Worm (Caenorhabditis elegans) whole organism, L4 larva: Measurements from ENCODE around the gene djr-1.2.

Experiments used
- ZK546.5 ChIP-seq, 2 experiments: sonication (generic microtip); optimal IDR thresholded peaks; 2 replicates each; lab custom pipeline; 2017; ENCODE audit warnings: missing biosample characterization in 2 of 2, missing genetic modification characterization in 2 of 2
- aly-2 ChIP-seq: sonication (generic microtip); optimal IDR thresholded peaks from 2 replicates; lab custom pipeline; 2018; ENCODE audit warnings: missing biosample characterization, missing genetic modification characterization
- lin-1 ChIP-seq: fragments of 200-800 bp; sonication (Bioruptor generic); IDR thresholded peaks from 2 replicates; pipeline ENCODE4 v1.3.6; 2022; ENCODE audit warnings: missing genetic modification reagents, missing genetic modification characterization, missing compliant biosample characterization
- lin-15B ChIP-seq: fragments of 150-350 bp; sonication (generic microtip); optimal IDR thresholded peaks from 3 replicates; lab custom pipeline; 2014; ENCODE audit warnings: missing biosample characterization, missing genetic modification characterization
- lsy-2 ChIP-seq, 2 experiments: fragments of 150-350 bp in 1 of 2; sonication (generic microtip) in 1 of 2; optimal IDR thresholded peaks; 2 replicates each; lab custom pipeline; 2014 to 2017; ENCODE audit warnings: missing biosample characterization in 2 of 2, missing genetic modification characterization in 2 of 2
- mes-2 ChIP-seq: sonication (generic microtip); optimal IDR thresholded peaks from 2 replicates; lab custom pipeline; 2016; ENCODE audit warnings: missing genotype, mild to moderate bottlenecking, missing genetic modification characterization, missing compliant biosample characterization; ENCODE audit not compliant: poor library complexity, severe bottlenecking
- nhr-237 ChIP-seq: sonication (generic microtip); optimal IDR thresholded peaks from 2 replicates; lab custom pipeline; 2017; ENCODE audit warnings: missing biosample characterization, missing genetic modification characterization
- nhr-28 ChIP-seq: fragments of 150-350 bp; optimal IDR thresholded peaks from 2 replicates; lab custom pipeline; 2014; ENCODE audit warnings: missing biosample characterization, missing genetic modification characterization
- nhr-6 ChIP-seq: fragments of 150-350 bp; optimal IDR thresholded peaks from 2 replicates; lab custom pipeline; 2014; ENCODE audit warnings: missing biosample characterization, missing genetic modification characterization
- pha-4 ChIP-seq, 2 experiments: fragments of 150-350 bp in 1 of 2; fragments of 200-800 bp in 1 of 2; sonication (Bioruptor generic) in 1 of 2; IDR thresholded peaks in 1 of 2; optimal IDR thresholded peaks in 1 of 2; 2 replicates each; pipeline versions ENCODE4 v1.3.6 to Lab custom; 2014 to 2022; ENCODE audit warnings: missing genetic modification characterization in 2 of 2, missing genetic modification reagents in 2 of 2, missing biosample characterization in 1 of 2, missing compliant biosample characterization in 1 of 2
- pqm-1 ChIP-seq: sonication (generic microtip); optimal IDR thresholded peaks from 2 replicates; lab custom pipeline; 2017; ENCODE audit warnings: missing biosample characterization, missing genetic modification characterization
- snpc-4 ChIP-seq: fragments of 150-350 bp; optimal IDR thresholded peaks from 2 replicates; lab custom pipeline; 2014; ENCODE audit warnings: missing biosample characterization, missing genetic modification characterization
- unc-130 ChIP-seq: sonication (generic microtip); optimal IDR thresholded peaks from 2 replicates; lab custom pipeline; 2016; ENCODE audit warnings: missing genetic modification reagents, missing genetic modification characterization, missing compliant biosample characterization
- unc-39 ChIP-seq: sonication (generic microtip); optimal IDR thresholded peaks from 2 replicates; lab custom pipeline; 2017; ENCODE audit warnings: missing biosample characterization, missing genetic modification characterization

ce11 chrV:4018591-4018990 is 36.3 kb downstream of the djr-1.2 start:
- no peak for TF ChIP-seq pqm-1 (tag; lab: Kevin White, UChicago)
- TF ChIP-seq ZK546.5 (tag; optimal IDR thresholded peaks at IDR 0.05; lab: Kevin White, UChicago) = no peak
- TF ChIP-seq pha-4 (GFP tag; IDR thresholded peaks at IDR 0.05; lab: Robert Waterston, UW) = no peak
- no peak for TF ChIP-seq pha-4 (tag; optimal IDR thresholded peaks at IDR 0.05; lab: Kevin White, UChicago)
- TF ChIP-seq unc-39 (tag; lab: Kevin White, UChicago) = no peak
- no peak for TF ChIP-seq nhr-6 (tag; lab: Kevin White, UChicago)
- TF ChIP-seq lsy-2 (tag; optimal IDR thresholded peaks at IDR 0.05; lab: Kevin White, UChicago) = no peak
- TF ChIP-seq lin-15B (tag; lab: Kevin White, UChicago) = no peak
- TF ChIP-seq mes-2 = no peak
- TF ChIP-seq unc-130 (GFP tag; lab: Kevin White, UChicago) = no peak
- no peak for TF ChIP-seq nhr-237 (tag; lab: Kevin White, UChicago)
- TF ChIP-seq lin-1 (GFP tag; lab: Robert Waterston, UW) = no peak
- TF ChIP-seq nhr-28 (tag; lab: Kevin White, UChicago) = no peak
- no peak for TF ChIP-seq snpc-4 (tag; lab: Kevin White, UChicago)
- TF ChIP-seq aly-2 (tag; lab: Kevin White, UChicago) = no peak
